Worm (Caenorhabditis elegans): ENCODE data around the gene col-162.

The col-162 gene

DNA sequence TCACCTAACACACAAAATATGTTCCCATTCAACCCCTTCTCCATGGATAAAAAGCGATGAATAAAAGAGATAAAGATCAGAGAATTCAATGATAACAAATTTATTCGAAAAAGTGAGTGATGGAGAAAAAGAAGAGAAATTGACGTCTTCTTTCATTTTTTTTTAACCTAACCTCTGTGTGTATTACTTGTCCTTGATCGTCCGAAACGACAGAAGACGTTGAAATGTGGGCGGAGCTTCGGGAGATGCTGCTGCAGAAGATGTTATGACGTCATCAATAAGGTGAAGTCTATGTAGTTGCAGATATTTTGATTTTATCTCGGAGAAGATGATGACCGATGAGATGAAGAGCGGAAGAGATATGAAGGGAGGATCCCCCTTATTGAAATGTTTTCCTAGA lies 48.1 kb downstream of the col-162 start, which contains the start of gene T10G3.3 (continued):
- no peak for TF ChIP-seq ztf-4 (tag; optimal IDR thresholded peaks at IDR 0.05)
- no peak for TF ChIP-seq peb-1 (tag; optimal IDR thresholded peaks at IDR 0.05)
- TF ChIP-seq mab-5 (tag; optimal IDR thresholded peaks at IDR 0.05) = no peak

All from whole organism, L2 larva.